Fruit fly (Drosophila melanogaster) Kc167 (cell line): ENCODE data around the gene Polr1B.

Source experiments
- Sin3A ChIP-seq: fragments of >200 bp; optimal IDR thresholded peaks from 2 replicates; lab custom pipeline; 2018; ENCODE audit warnings: missing external identifiers
- h ChIP-seq: fragments of >200 bp; optimal IDR thresholded peaks from 3 replicates; lab custom pipeline; 2018; ENCODE audit warnings: missing external identifiers
- psq ChIP-seq: fragments of >200 bp; optimal IDR thresholded peaks from 2 replicates; lab custom pipeline; 2017; ENCODE audit warnings: missing external identifiers

DNA sequence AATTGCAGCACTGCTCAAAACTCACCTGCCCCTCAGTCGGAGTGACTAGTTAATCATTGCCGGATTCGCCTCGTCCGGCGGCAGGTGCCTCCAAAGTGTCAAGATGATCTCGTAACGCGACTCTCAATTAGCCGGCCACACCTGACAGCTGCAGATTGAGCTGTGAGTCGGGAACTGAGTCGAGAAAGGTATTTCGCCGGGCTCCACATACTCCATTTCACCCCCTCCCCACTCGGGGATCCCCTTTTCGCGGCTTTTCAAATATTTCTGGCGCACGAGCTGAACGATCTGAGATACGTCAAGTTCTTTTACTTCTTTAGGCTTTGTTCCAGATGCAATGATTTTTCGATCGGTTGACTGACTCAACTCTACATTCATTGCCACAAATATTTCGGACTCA is 22.4 kb downstream of the Polr1B start:
- no peak for TF ChIP-seq h (lab: Kevin White, UChicago)
- no peak for TF ChIP-seq Sin3A (lab: Kevin White, UChicago)
- TF ChIP-seq psq = no peak
